Worm (Caenorhabditis elegans) whole organism, L2 larva: Measurements from ENCODE around the gene R13A1.10.

Experiments used
- ama-1 ChIP-seq: fragments of 150-350 bp; optimal IDR thresholded peaks from 2 replicates; lab custom pipeline; 2018; ENCODE audit warnings: inconsistent platforms
- egl-27 ChIP-seq: sonication (generic microtip); optimal IDR thresholded peaks from 3 replicates; lab custom pipeline; 2017; ENCODE audit warnings: missing biosample characterization, missing genetic modification reagents, missing genetic modification characterization
- lin-13 ChIP-seq: fragments of 150-350 bp; optimal IDR thresholded peaks from 2 replicates; lab custom pipeline; 2014; ENCODE audit warnings: missing biosample characterization, missing genetic modification reagents, missing genetic modification characterization
- lsy-2 ChIP-seq, 2 experiments: fragments of 150-350 bp in 1 of 2; sonication (generic microtip) in 1 of 2; optimal IDR thresholded peaks; 2 replicates each; lab custom pipeline; 2014 to 2017; ENCODE audit warnings: missing biosample characterization in 2 of 2, missing genetic modification characterization in 2 of 2
- nhr-11 ChIP-seq: fragments of 150-350 bp; optimal IDR thresholded peaks from 2 replicates; lab custom pipeline; 2014; ENCODE audit warnings: missing biosample characterization, missing genetic modification characterization
- nhr-77 ChIP-seq: fragments of 150-350 bp; optimal IDR thresholded peaks from 2 replicates; lab custom pipeline; 2014; ENCODE audit warnings: missing biosample characterization, missing genetic modification characterization
- unc-39 ChIP-seq: fragments of 150-350 bp; optimal IDR thresholded peaks from 2 replicates; lab custom pipeline; 2014; ENCODE audit warnings: missing biosample characterization, missing genetic modification characterization
- unc-62 ChIP-seq: fragments of 150-350 bp; optimal IDR thresholded peaks from 2 replicates; lab custom pipeline; 2014; ENCODE audit warnings: missing biosample characterization, missing genetic modification reagents, missing genetic modification characterization
- ztf-11 ChIP-seq: sonication (generic microtip); optimal IDR thresholded peaks from 2 replicates; lab custom pipeline; 2017; ENCODE audit warnings: missing biosample characterization, missing genetic modification characterization

DNA sequence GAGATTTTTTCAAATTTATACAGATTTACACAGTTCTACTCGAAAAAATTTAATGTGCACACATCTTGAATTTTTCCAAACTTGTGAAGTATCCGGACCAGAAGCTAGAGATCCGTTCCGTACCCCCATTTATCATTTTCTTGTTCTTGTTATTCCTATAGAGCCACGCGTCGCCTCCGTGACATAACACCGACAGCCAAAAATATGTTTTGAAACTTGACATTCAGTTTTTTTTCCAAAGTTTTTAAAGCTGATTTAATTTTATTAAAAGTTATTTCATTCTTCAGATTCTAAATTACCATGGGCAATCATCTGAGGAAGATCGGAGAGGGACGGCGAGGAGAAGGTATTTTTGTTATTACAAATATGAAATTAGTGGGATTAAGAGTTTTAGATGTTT is 23.2 kb upstream of the R13A1.10 start, which contains the start of gene D2024.18:
- no peak for TF ChIP-seq egl-27 (tag; lab: Kevin White, UChicago)
- TF ChIP-seq ztf-11, result no peak
- no peak for TF ChIP-seq nhr-11 (tag; lab: Kevin White, UChicago)
- no peak for TF ChIP-seq ama-1 (lab: Kevin White, UChicago)
- TF ChIP-seq nhr-77 (tag; lab: Kevin White, UChicago), result no peak
- TF ChIP-seq unc-39 (tag; lab: Kevin White, UChicago), result no peak
- no peak for TF ChIP-seq unc-62 (GFP tag; lab: Kevin White, UChicago)
- no peak for TF ChIP-seq lin-13
- no peak for TF ChIP-seq lsy-2 (tag; optimal IDR thresholded peaks at IDR 0.05; lab: Kevin White, UChicago)
